Fruit fly (Drosophila melanogaster) whole organism, embryonic: Measurements from ENCODE around the gene Tre1.

Experiments
- BtbVII ChIP-seq: fragments of 200-800 bp; sonication (Bioruptor generic); optimal IDR thresholded peaks from 3 replicates; lab custom pipeline; 2017; ENCODE audit warnings: missing biosample characterization, mild to moderate bottlenecking, missing genetic modification characterization
- CG10209 ChIP-seq: fragments of 200-800 bp; sonication (Bioruptor generic); optimal IDR thresholded peaks from 3 replicates; lab custom pipeline; 2017; ENCODE audit warnings: missing biosample characterization, mild to moderate bottlenecking, missing genetic modification characterization, missing genetic modification reagents
- CG10565 ChIP-seq: fragments of 200-800 bp; sonication (Bioruptor generic); optimal IDR thresholded peaks from 3 replicates; lab custom pipeline; 2016; ENCODE audit warnings: missing biosample characterization, mild to moderate bottlenecking, missing genetic modification characterization
- CG11696 ChIP-seq: fragments of 200-800 bp; sonication (Bioruptor generic); IDR thresholded peaks from 2 replicates; pipeline ENCODE4 v1.3.6; 2022; ENCODE audit warnings: missing biosample characterization, missing genetic modification characterization
- CG12299 ChIP-seq: fragments of 200-800 bp; sonication (Bioruptor generic); optimal IDR thresholded peaks from 2 replicates; lab custom pipeline; 2018; ENCODE audit warnings: missing biosample characterization, mild to moderate bottlenecking, missing genetic modification characterization
- CG12659 ChIP-seq: fragments of 200-800 bp; sonication (Bioruptor generic); optimal IDR thresholded peaks from 3 replicates; lab custom pipeline; 2017; ENCODE audit warnings: mild to moderate bottlenecking, missing biosample characterization, missing genetic modification reagents, missing genetic modification characterization
- CG14014 ChIP-seq: fragments of 200-800 bp; sonication (Bioruptor generic); IDR thresholded peaks from 2 replicates; pipeline ENCODE4 v1.3.6; 2022; ENCODE audit warnings: missing biosample characterization, missing genetic modification characterization
- CG14050 ChIP-seq: fragments of 200-800 bp; sonication (Bioruptor generic); IDR thresholded peaks from 3 replicates; pipeline ENCODE4 v1.3.6; 2022; ENCODE audit warnings: missing biosample characterization, missing genetic modification characterization
- CG14860 ChIP-seq: fragments of 200-800 bp; sonication (Bioruptor generic); IDR thresholded peaks from 3 replicates; pipeline ENCODE4 v1.3.6; 2022; ENCODE audit warnings: missing biosample characterization, missing genetic modification characterization; ENCODE audit not compliant: partially characterized antibody
- CG15269 ChIP-seq: fragments of 200-800 bp; sonication (Bioruptor generic); optimal IDR thresholded peaks from 2 replicates; lab custom pipeline; 2018; ENCODE audit warnings: missing biosample characterization, mild to moderate bottlenecking, missing genetic modification characterization, moderate library complexity
- CG15696 ChIP-seq: fragments of 200-800 bp; sonication (Bioruptor generic); optimal IDR thresholded peaks from 2 replicates; lab custom pipeline; 2019; ENCODE audit warnings: missing biosample characterization, mild to moderate bottlenecking, missing genetic modification characterization, moderate library complexity
- CG1647 ChIP-seq: fragments of 200-800 bp; sonication (Bioruptor generic); optimal IDR thresholded peaks from 3 replicates; lab custom pipeline; 2016; ENCODE audit warnings: missing biosample characterization, missing genetic modification characterization
- CG16779 ChIP-seq: fragments of 200-800 bp; sonication (Bioruptor generic); IDR thresholded peaks from 2 replicates; pipeline ENCODE4 v1.3.6; 2022; ENCODE audit warnings: missing biosample characterization, missing genetic modification characterization
- CG16815 ChIP-seq: fragments of 200-800 bp; sonication (Bioruptor generic); optimal IDR thresholded peaks from 3 replicates; lab custom pipeline; 2017; ENCODE audit warnings: missing biosample characterization, mild to moderate bottlenecking, missing genetic modification characterization
- CG17802 ChIP-seq: fragments of 200-800 bp; sonication (Bioruptor generic); optimal IDR thresholded peaks from 2 replicates; lab custom pipeline; 2018; ENCODE audit warnings: missing biosample characterization, mild to moderate bottlenecking, missing genetic modification characterization, moderate library complexity
- CG17912 ChIP-seq: fragments of 200-800 bp; sonication (Bioruptor generic); optimal IDR thresholded peaks from 2 replicates; lab custom pipeline; 2018; ENCODE audit warnings: missing biosample characterization, mild to moderate bottlenecking, missing genetic modification characterization
- CG18476 ChIP-seq: fragments of 200-800 bp; sonication (Bioruptor generic); optimal IDR thresholded peaks from 2 replicates; lab custom pipeline; 2016; ENCODE audit warnings: missing biosample characterization, mild to moderate bottlenecking, missing genetic modification characterization
- CG18619 ChIP-seq: fragments of 200-800 bp; sonication (Bioruptor generic); optimal IDR thresholded peaks from 3 replicates; lab custom pipeline; 2017; ENCODE audit warnings: missing biosample characterization, mild to moderate bottlenecking, missing genetic modification characterization
- CG2202 ChIP-seq: fragments of 200-800 bp; sonication (Bioruptor generic); optimal IDR thresholded peaks from 2 replicates; lab custom pipeline; 2018; ENCODE audit warnings: missing biosample characterization, mild to moderate bottlenecking, missing genetic modification characterization
- CG2875 ChIP-seq: fragments of 200-800 bp; sonication (Bioruptor generic); optimal IDR thresholded peaks from 2 replicates; lab custom pipeline; 2017; ENCODE audit warnings: missing biosample characterization, mild to moderate bottlenecking, missing genetic modification characterization, missing genetic modification reagents
- CG31441 ChIP-seq: fragments of 200-800 bp; sonication (Bioruptor generic); IDR thresholded peaks from 2 replicates; pipeline ENCODE4 v1.3.6; 2022; ENCODE audit warnings: missing biosample characterization, missing genetic modification characterization
- CG43689 ChIP-seq: fragments of 200-800 bp; sonication (Bioruptor generic); IDR thresholded peaks from 2 replicates; pipeline ENCODE4 v1.3.6; 2022; ENCODE audit warnings: missing biosample characterization, missing genetic modification characterization
- CG5180 ChIP-seq: fragments of 200-800 bp; sonication (Bioruptor generic); optimal IDR thresholded peaks from 3 replicates; lab custom pipeline; 2017; ENCODE audit warnings: missing biosample characterization, missing genetic modification characterization, mild to moderate bottlenecking, moderate library complexity, missing genetic modification reagents
- CG6765 ChIP-seq: fragments of 200-800 bp; sonication (Bioruptor generic); optimal IDR thresholded peaks from 3 replicates; lab custom pipeline; 2017; ENCODE audit warnings: missing biosample characterization, mild to moderate bottlenecking, missing genetic modification characterization
- CG8924 ChIP-seq: fragments of 200-800 bp; optimal IDR thresholded peaks from 3 replicates; lab custom pipeline; 2019; ENCODE audit warnings: missing biosample characterization, mild to moderate bottlenecking, missing genetic modification characterization, moderate library complexity
- CG8944 ChIP-seq: fragments of 200-800 bp; sonication (Bioruptor generic); optimal IDR thresholded peaks from 3 replicates; lab custom pipeline; 2016; ENCODE audit warnings: missing biosample characterization, missing genetic modification characterization
- CG9609 ChIP-seq: fragments of 200-800 bp; sonication (Bioruptor generic); optimal IDR thresholded peaks from 3 replicates; lab custom pipeline; 2016; ENCODE audit warnings: missing biosample characterization, missing genetic modification characterization
- CG9797 ChIP-seq: fragments of 200-800 bp; sonication (Bioruptor generic); optimal IDR thresholded peaks from 3 replicates; lab custom pipeline; 2018; ENCODE audit warnings: missing biosample characterization, mild to moderate bottlenecking, missing genetic modification characterization
- Chrac-16 ChIP-seq: fragments of 200-800 bp; sonication (Bioruptor generic); optimal IDR thresholded peaks from 3 replicates; lab custom pipeline; 2016; ENCODE audit warnings: missing biosample characterization, missing genetic modification characterization
- CoRest ChIP-seq: fragments of 200-800 bp; sonication (Bioruptor generic); optimal IDR thresholded peaks from 3 replicates; lab custom pipeline; 2018; ENCODE audit warnings: missing biosample characterization, mild to moderate bottlenecking, missing genetic modification characterization, moderate library complexity
- Gsc ChIP-seq: fragments of 200-800 bp; sonication (Bioruptor generic); IDR thresholded peaks from 2 replicates; pipeline ENCODE4 v1.3.6; 2022; ENCODE audit warnings: missing biosample characterization, missing genetic modification characterization
- HLH4C ChIP-seq: fragments of 200-800 bp; sonication (Bioruptor generic); IDR thresholded peaks from 3 replicates; pipeline ENCODE4 v1.3.6; 2022; ENCODE audit warnings: missing biosample characterization, missing genetic modification characterization; ENCODE audit not compliant: partially characterized antibody
- Hey ChIP-seq: fragments of 200-800 bp; sonication (Bioruptor generic); optimal IDR thresholded peaks from 3 replicates; lab custom pipeline; 2018; ENCODE audit warnings: missing biosample characterization, mild to moderate bottlenecking, missing genetic modification characterization
- NfI ChIP-seq: fragments of 200-800 bp; sonication (Bioruptor generic); optimal IDR thresholded peaks from 3 replicates; lab custom pipeline; 2018; ENCODE audit warnings: missing biosample characterization, mild to moderate bottlenecking, missing genetic modification characterization, moderate library complexity
- Sry-δ ChIP-seq: fragments of 200-800 bp; sonication (Bioruptor generic); optimal IDR thresholded peaks from 2 replicates; lab custom pipeline; 2016; ENCODE audit warnings: missing biosample characterization, missing genetic modification characterization
- ara ChIP-seq: fragments of 200-800 bp; sonication (Bioruptor generic); IDR thresholded peaks from 2 replicates; pipeline ENCODE4 v1.3.6; 2022; ENCODE audit warnings: missing biosample characterization, missing genetic modification characterization
- cg ChIP-seq: fragments of 200-800 bp; sonication (Bioruptor generic); optimal IDR thresholded peaks from 3 replicates; lab custom pipeline; 2019; ENCODE audit warnings: missing biosample characterization, mild to moderate bottlenecking, missing genetic modification characterization, moderate library complexity
- dm ChIP-seq: fragments of 200-800 bp; sonication (Bioruptor generic); optimal IDR thresholded peaks from 3 replicates; lab custom pipeline; 2016; ENCODE audit warnings: missing biosample characterization, missing genetic modification characterization
- exex ChIP-seq: fragments of 200-800 bp; sonication (Bioruptor generic); optimal IDR thresholded peaks from 4 replicates; lab custom pipeline; 2018; ENCODE audit warnings: missing biosample characterization, mild to moderate bottlenecking, missing genetic modification characterization, moderate library complexity
- fru ChIP-seq: fragments of >200 bp; optimal IDR thresholded peaks from 2 replicates; lab custom pipeline; 2017
- inv ChIP-seq: fragments of 200-800 bp; sonication (Bioruptor generic); IDR thresholded peaks from 2 replicates; pipeline ENCODE4 v1.3.6; 2022; ENCODE audit warnings: missing biosample characterization, missing genetic modification characterization; ENCODE audit not compliant: partially characterized antibody
- lilli ChIP-seq: fragments of 200-800 bp; sonication (Bioruptor generic); optimal IDR thresholded peaks from 3 replicates; lab custom pipeline; 2016; ENCODE audit warnings: missing biosample characterization, missing genetic modification characterization
- nerfin-1 ChIP-seq: fragments of 200-800 bp; sonication (Bioruptor generic); optimal IDR thresholded peaks from 3 replicates; lab custom pipeline; 2019; ENCODE audit warnings: missing biosample characterization, mild to moderate bottlenecking, missing genetic modification characterization, moderate library complexity
- peb ChIP-seq: fragments of 200-800 bp; sonication (Bioruptor generic); IDR thresholded peaks from 2 replicates; pipeline ENCODE4 v1.3.6; 2022; ENCODE audit warnings: missing biosample characterization, missing genetic modification characterization
- rib ChIP-seq: fragments of 200-800 bp; sonication (Bioruptor generic); IDR thresholded peaks from 2 replicates; pipeline ENCODE4 v1.3.6; 2022; ENCODE audit warnings: missing biosample characterization, missing genetic modification characterization
- shn ChIP-seq: fragments of 200-800 bp; sonication (Bioruptor generic); optimal IDR thresholded peaks from 3 replicates; lab custom pipeline; 2016; ENCODE audit warnings: missing biosample characterization, missing genetic modification characterization
- slou ChIP-seq: fragments of 200-800 bp; sonication (Bioruptor generic); optimal IDR thresholded peaks from 3 replicates; lab custom pipeline; 2016; ENCODE audit warnings: missing biosample characterization, missing genetic modification characterization
- sr ChIP-seq: fragments of 200-800 bp; sonication (Bioruptor generic); IDR thresholded peaks from 3 replicates; pipeline ENCODE4 v1.3.6; 2022; ENCODE audit warnings: missing biosample characterization, missing genetic modification characterization
- tll ChIP-seq, 2 experiments: fragments of 200-800 bp in 1 of 2; fragments of >200 bp in 1 of 2; sonication (Bioruptor generic) in 1 of 2; optimal IDR thresholded peaks; 2 replicates each; lab custom pipeline; 2017 to 2019; ENCODE audit warnings: missing biosample characterization in 2 of 2, missing genetic modification characterization in 2 of 2, mild to moderate bottlenecking in 1 of 2, moderate library complexity in 1 of 2
- toy ChIP-seq: fragments of 200-800 bp; sonication (Bioruptor generic); IDR thresholded peaks from 2 replicates; pipeline ENCODE4 v1.3.6; 2022; ENCODE audit warnings: missing biosample characterization, missing genetic modification characterization
- tup ChIP-seq: fragments of 200-800 bp; sonication (Bioruptor generic); optimal IDR thresholded peaks from 2 replicates; lab custom pipeline; 2016; ENCODE audit warnings: missing biosample characterization, mild to moderate bottlenecking, missing genetic modification characterization, moderate library complexity
- usp ChIP-seq: fragments of >200 bp; optimal IDR thresholded peaks from 2 replicates; lab custom pipeline; 2017; ENCODE audit warnings: missing biosample characterization, missing genetic modification characterization

Gene Tre1

dm6 chrX:5678178-5678470, 1.7 kb downstream of the Tre1 start (continued):
- TF ChIP-seq CG14050 (GFP tag; lab: Robert Waterston, UW), result 0 out of 3 replicates have a peak, but pooled peaks have one; percentile 5
- no peak for TF ChIP-seq CG8944 (GFP tag; lab: Kevin White, UChicago)
- TF ChIP-seq CG16815 (GFP tag; lab: Kevin White, UChicago), result no peak
- no peak for TF ChIP-seq slou (GFP tag; lab: Kevin White, UChicago)
- TF ChIP-seq rib (GFP tag; lab: Robert Waterston, UW), result no peak
- no peak for TF ChIP-seq CG14860
- no peak for TF ChIP-seq CG43689
- TF ChIP-seq exex, result no peak
- TF ChIP-seq CoRest (tag; lab: Kevin White, UChicago), result no peak
- no peak for TF ChIP-seq shn (GFP tag; lab: Kevin White, UChicago)
- no peak for TF ChIP-seq tup (GFP tag; lab: Kevin White, UChicago)
- TF ChIP-seq HLH4C (GFP tag; lab: Robert Waterston, UW), result no peak
- no peak for TF ChIP-seq Chrac-16 (GFP tag; lab: Kevin White, UChicago)
- no peak for TF ChIP-seq CG10565 (GFP tag; lab: Kevin White, UChicago)
- TF ChIP-seq CG12659 (GFP tag; lab: Kevin White, UChicago), result no peak
- TF ChIP-seq usp (GFP tag; lab: Kevin White, UChicago), result no peak
- TF ChIP-seq CG6765, result no peak
- TF ChIP-seq CG18619 (GFP tag; lab: Kevin White, UChicago), result peak; percentile 3
- TF ChIP-seq CG17802 (tag; lab: Kevin White, UChicago), result no peak
- no peak; the same call in 1 of the 2 replicates for TF ChIP-seq toy (GFP tag; lab: Robert Waterston, UW)
- TF ChIP-seq Hey (tag; lab: Kevin White, UChicago), result no peak
- TF ChIP-seq CG9797 (GFP tag; lab: Kevin White, UChicago), result no peak
- no peak for TF ChIP-seq CG2875 (GFP tag; lab: Kevin White, UChicago)
- no peak for TF ChIP-seq CG2202 (tag; lab: Kevin White, UChicago)
- no peak for TF ChIP-seq CG15696
- peak; percentile 22 for TF ChIP-seq CG10209 (GFP tag; lab: Kevin White, UChicago)
- TF ChIP-seq peb, result no peak
- TF ChIP-seq CG9609 (GFP tag; lab: Kevin White, UChicago), result no peak
- TF ChIP-seq tll (GFP tag; optimal IDR thresholded peaks at IDR 0.05; lab: Kevin White, UChicago), result no peak
- TF ChIP-seq cg (GFP tag; lab: Kevin White, UChicago), result no peak
- no peak for TF ChIP-seq CG18476 (GFP tag; lab: Kevin White, UChicago)
- no peak for TF ChIP-seq BtbVII (GFP tag; lab: Kevin White, UChicago)
- peak; percentile 9 for TF ChIP-seq CG31441 (GFP tag; lab: Robert Waterston, UW)
- TF ChIP-seq Sry-δ (GFP tag; lab: Kevin White, UChicago), result no peak
- no peak for TF ChIP-seq fru (lab: Kevin White, UChicago)
- TF ChIP-seq NfI (GFP tag; lab: Kevin White, UChicago), result no peak
- no peak for TF ChIP-seq CG15269 (tag; lab: Kevin White, UChicago)
- TF ChIP-seq CG12299, result no peak
- TF ChIP-seq CG8924 (tag; lab: Kevin White, UChicago), result no peak
- TF ChIP-seq CG17912 (GFP tag; lab: Kevin White, UChicago), result no peak
- no peak for TF ChIP-seq nerfin-1 (tag; lab: Kevin White, UChicago)
- no peak for TF ChIP-seq CG11696 (GFP tag; lab: Robert Waterston, UW)
- no peak for TF ChIP-seq lilli (GFP tag; lab: Kevin White, UChicago)
- peak; percentile 3; the same call in 1 of the 2 replicates for TF ChIP-seq ara (GFP tag; lab: Robert Waterston, UW)
- no peak for TF ChIP-seq CG1647 (GFP tag; lab: Kevin White, UChicago)
- TF ChIP-seq inv, result no peak
- TF ChIP-seq CG16779 (GFP tag; lab: Robert Waterston, UW), result no peak
- peak; percentile 19 for TF ChIP-seq CG5180 (GFP tag; lab: Kevin White, UChicago)
- no peak for TF ChIP-seq dm (GFP tag; lab: Kevin White, UChicago)
- TF ChIP-seq CG14014 (GFP tag; lab: Robert Waterston, UW), result peak; percentile 3; the same call in 1 of the 2 replicates
- TF ChIP-seq Gsc (GFP tag; lab: Robert Waterston, UW), result no peak
- no peak for TF ChIP-seq sr (GFP tag; lab: Robert Waterston, UW)
